Fruit fly (Drosophila melanogaster) whole organism, embryonic: ENCODE data around the gene Glg1.

Experiments
- Bteb2 ChIP-seq: fragments of 200-800 bp; sonication (Bioruptor generic); optimal IDR thresholded peaks from 2 replicates; lab custom pipeline; 2016; ENCODE audit warnings: missing biosample characterization, missing genetic modification characterization
- CG10147 ChIP-seq: fragments of 200-800 bp; sonication (Bioruptor generic); optimal IDR thresholded peaks from 2 replicates; lab custom pipeline; 2019; ENCODE audit warnings: missing biosample characterization, mild to moderate bottlenecking, missing genetic modification characterization, moderate library complexity
- CG11504 ChIP-seq: fragments of 200-800 bp; sonication (Bioruptor generic); optimal IDR thresholded peaks from 3 replicates; lab custom pipeline; 2019; ENCODE audit warnings: missing biosample characterization, mild to moderate bottlenecking, missing genetic modification characterization, moderate library complexity
- CG11695 ChIP-seq: fragments of 200-800 bp; sonication (Bioruptor generic); IDR thresholded peaks from 3 replicates; pipeline ENCODE4 v1.3.6; 2022; ENCODE audit warnings: missing biosample characterization, missing genetic modification characterization
- CG12744 ChIP-seq: fragments of 200-800 bp; sonication (Bioruptor generic); optimal IDR thresholded peaks from 2 replicates; lab custom pipeline; 2016; ENCODE audit warnings: missing biosample characterization, missing genetic modification characterization
- CG13296 ChIP-seq: fragments of 200-800 bp; sonication (Bioruptor generic); optimal IDR thresholded peaks from 3 replicates; lab custom pipeline; 2018; ENCODE audit warnings: missing biosample characterization, mild to moderate bottlenecking, missing genetic modification characterization
- CG13775 ChIP-seq: fragments of 200-800 bp; sonication (Bioruptor generic); optimal IDR thresholded peaks from 3 replicates; lab custom pipeline; 2017; ENCODE audit warnings: missing biosample characterization, mild to moderate bottlenecking, missing genetic modification characterization
- CG14860 ChIP-seq: fragments of 200-800 bp; sonication (Bioruptor generic); IDR thresholded peaks from 3 replicates; pipeline ENCODE4 v1.3.6; 2022; ENCODE audit warnings: missing biosample characterization, missing genetic modification characterization; ENCODE audit not compliant: partially characterized antibody
- CG15269 ChIP-seq: fragments of 200-800 bp; sonication (Bioruptor generic); optimal IDR thresholded peaks from 2 replicates; lab custom pipeline; 2018; ENCODE audit warnings: missing biosample characterization, mild to moderate bottlenecking, missing genetic modification characterization, moderate library complexity
- CG18476 ChIP-seq: fragments of 200-800 bp; sonication (Bioruptor generic); optimal IDR thresholded peaks from 2 replicates; lab custom pipeline; 2016; ENCODE audit warnings: missing biosample characterization, mild to moderate bottlenecking, missing genetic modification characterization
- CG18599 ChIP-seq: fragments of 200-800 bp; sonication (Bioruptor generic); optimal IDR thresholded peaks from 3 replicates; lab custom pipeline; 2017; ENCODE audit warnings: missing biosample characterization, missing genetic modification characterization, mild to moderate bottlenecking, moderate library complexity, missing genetic modification reagents
- CG2712 ChIP-seq: fragments of 200-800 bp; optimal IDR thresholded peaks from 3 replicates; lab custom pipeline; 2019; ENCODE audit warnings: missing biosample characterization, mild to moderate bottlenecking, missing genetic modification characterization, moderate library complexity
- CG30431 ChIP-seq: fragments of 200-800 bp; sonication (Bioruptor generic); optimal IDR thresholded peaks from 2 replicates; lab custom pipeline; 2017; ENCODE audit warnings: missing biosample characterization, missing genetic modification characterization
- CG3163 ChIP-seq: fragments of 200-800 bp; sonication (Bioruptor generic); optimal IDR thresholded peaks from 3 replicates; lab custom pipeline; 2016; ENCODE audit warnings: missing biosample characterization, missing genetic modification characterization
- CG34224 ChIP-seq: fragments of 200-800 bp; sonication (Bioruptor generic); IDR thresholded peaks from 3 replicates; pipeline ENCODE4 v1.3.6; 2022; ENCODE audit warnings: missing biosample characterization, missing genetic modification characterization; ENCODE audit not compliant: partially characterized antibody
- CG3995 ChIP-seq: fragments of 200-800 bp; sonication (Bioruptor generic); optimal IDR thresholded peaks from 3 replicates; lab custom pipeline; 2016; ENCODE audit warnings: missing biosample characterization, missing genetic modification characterization
- CG4404 ChIP-seq: fragments of 200-800 bp; sonication (Bioruptor generic); IDR thresholded peaks from 2 replicates; pipeline ENCODE4 v1.3.6; 2022; ENCODE audit warnings: missing biosample characterization, missing genetic modification characterization
- CG6854 ChIP-seq: fragments of 200-800 bp; sonication (Bioruptor generic); optimal IDR thresholded peaks from 3 replicates; lab custom pipeline; 2017; ENCODE audit warnings: missing biosample characterization, mild to moderate bottlenecking, missing genetic modification characterization
- CG8359 ChIP-seq: fragments of 200-800 bp; sonication (Bioruptor generic); optimal IDR thresholded peaks from 2 replicates; lab custom pipeline; 2017; ENCODE audit warnings: missing biosample characterization, mild to moderate bottlenecking, missing genetic modification characterization, borderline replicate concordance
- CG9609 ChIP-seq: fragments of 200-800 bp; sonication (Bioruptor generic); optimal IDR thresholded peaks from 3 replicates; lab custom pipeline; 2016; ENCODE audit warnings: missing biosample characterization, missing genetic modification characterization
- CG9797 ChIP-seq: fragments of 200-800 bp; sonication (Bioruptor generic); optimal IDR thresholded peaks from 3 replicates; lab custom pipeline; 2018; ENCODE audit warnings: missing biosample characterization, mild to moderate bottlenecking, missing genetic modification characterization
- Chrac-16 ChIP-seq: fragments of 200-800 bp; sonication (Bioruptor generic); optimal IDR thresholded peaks from 3 replicates; lab custom pipeline; 2016; ENCODE audit warnings: missing biosample characterization, missing genetic modification characterization
- Hr51 ChIP-seq, 2 experiments: fragments of 200-800 bp; sonication (Bioruptor generic); optimal IDR thresholded peaks; 2 replicates in 1 of 2; 3 replicates in 1 of 2; lab custom pipeline; 2016 to 2018; ENCODE audit warnings: missing biosample characterization in 2 of 2, missing genetic modification characterization in 2 of 2, mild to moderate bottlenecking in 1 of 2, moderate library complexity in 1 of 2
- Neu2 ChIP-seq: fragments of 200-800 bp; sonication (Bioruptor generic); optimal IDR thresholded peaks from 3 replicates; lab custom pipeline; 2016; ENCODE audit warnings: missing biosample characterization, missing genetic modification characterization, borderline replicate concordance
- Poxn ChIP-seq: fragments of 200-800 bp; sonication (Bioruptor generic); IDR thresholded peaks from 2 replicates; pipeline ENCODE4 v1.3.6; 2022; ENCODE audit warnings: missing biosample characterization, missing genetic modification characterization
- Rfx ChIP-seq: fragments of 200-800 bp; sonication (Bioruptor generic); IDR thresholded peaks from 2 replicates; pipeline ENCODE4 v1.3.6; 2022; ENCODE audit warnings: missing biosample characterization, missing genetic modification characterization
- Trl ChIP-seq, 3 experiments: fragments of >200 bp in 2 of 3; fragments of 200-800 bp in 1 of 3; sonication (Bioruptor generic) in 1 of 3; optimal IDR thresholded peaks; 2 replicates in 1 of 3; 3 replicates in 2 of 3; lab custom pipeline; 2016 to 2017; ENCODE audit warnings: missing biosample characterization in 1 of 3, missing genetic modification characterization in 1 of 3
- abd-A ChIP-seq: fragments of 200-800 bp; sonication (Bioruptor generic); optimal IDR thresholded peaks from 3 replicates; lab custom pipeline; 2019; ENCODE audit warnings: missing biosample characterization, mild to moderate bottlenecking, missing genetic modification characterization, moderate library complexity
- ac ChIP-seq: fragments of 200-800 bp; sonication (Bioruptor generic); optimal IDR thresholded peaks from 3 replicates; lab custom pipeline; 2017; ENCODE audit warnings: missing biosample characterization, mild to moderate bottlenecking, missing genetic modification characterization
- ap ChIP-seq: fragments of 200-800 bp; sonication (Bioruptor generic); IDR thresholded peaks from 2 replicates; pipeline ENCODE4 v1.3.6; 2022; ENCODE audit warnings: missing biosample characterization, missing genetic modification characterization
- ato ChIP-seq: fragments of 200-800 bp; sonication (Bioruptor generic); IDR thresholded peaks from 2 replicates; pipeline ENCODE4 v1.3.6; 2022; ENCODE audit warnings: missing biosample characterization, missing genetic modification characterization; ENCODE audit not compliant: partially characterized antibody
- chm ChIP-seq: fragments of 200-800 bp; sonication (Bioruptor generic); IDR thresholded peaks from 2 replicates; pipeline ENCODE4 v1.3.6; 2022; ENCODE audit warnings: missing biosample characterization, missing genetic modification characterization
- esg ChIP-seq: fragments of 200-800 bp; sonication (Bioruptor generic); conservative IDR thresholded peaks from 2 replicates; pipeline ENCODE4 v1.3.6; 2022; ENCODE audit warnings: missing biosample characterization, missing genetic modification characterization
- ewg ChIP-seq: fragments of 200-800 bp; sonication (Bioruptor generic); optimal IDR thresholded peaks from 3 replicates; lab custom pipeline; 2017; ENCODE audit warnings: mild to moderate bottlenecking, missing biosample characterization, missing genetic modification reagents, missing genetic modification characterization
- eyg ChIP-seq: fragments of 200-800 bp; sonication (Bioruptor generic); optimal IDR thresholded peaks from 3 replicates; lab custom pipeline; 2016; ENCODE audit warnings: missing biosample characterization, missing genetic modification characterization
- gt ChIP-seq: fragments of 200-800 bp; sonication (Bioruptor generic); IDR thresholded peaks from 2 replicates; pipeline ENCODE4 v1.3.6; 2022; ENCODE audit warnings: missing biosample characterization, missing genetic modification characterization
- hkb ChIP-seq, 2 experiments: fragments of 200-800 bp in 1 of 2; fragments of >200 bp in 1 of 2; sonication (Bioruptor generic) in 1 of 2; IDR thresholded peaks in 1 of 2; optimal IDR thresholded peaks in 1 of 2; 2 replicates each; pipeline versions ENCODE4 v1.3.6 to Lab custom; 2017 to 2022; ENCODE audit warnings: missing biosample characterization in 1 of 2, missing genetic modification characterization in 1 of 2
- ind ChIP-seq: fragments of 200-800 bp; sonication (Bioruptor generic); optimal IDR thresholded peaks from 3 replicates; lab custom pipeline; 2016; ENCODE audit warnings: missing biosample characterization, missing genetic modification characterization
- jigr1 ChIP-seq: fragments of 200-800 bp; sonication (Bioruptor generic); IDR thresholded peaks from 3 replicates; pipeline ENCODE4 v1.3.6; 2022; ENCODE audit warnings: missing biosample characterization, missing genetic modification characterization
- kah ChIP-seq: fragments of 200-800 bp; sonication (Bioruptor generic); optimal IDR thresholded peaks from 2 replicates; lab custom pipeline; 2018; ENCODE audit warnings: missing biosample characterization, mild to moderate bottlenecking, missing genetic modification characterization
- klu ChIP-seq: fragments of 200-800 bp; sonication (Bioruptor generic); IDR thresholded peaks from 2 replicates; pipeline ENCODE4 v1.3.6; 2022; ENCODE audit warnings: missing biosample characterization, missing genetic modification characterization
- peb ChIP-seq: fragments of 200-800 bp; sonication (Bioruptor generic); IDR thresholded peaks from 2 replicates; pipeline ENCODE4 v1.3.6; 2022; ENCODE audit warnings: missing biosample characterization, missing genetic modification characterization
- pita ChIP-seq: fragments of 200-800 bp; sonication (Bioruptor generic); optimal IDR thresholded peaks from 2 replicates; lab custom pipeline; 2017; ENCODE audit warnings: missing biosample characterization, mild to moderate bottlenecking, missing genetic modification characterization
- psq ChIP-seq: fragments of 200-800 bp; sonication (Bioruptor generic); optimal IDR thresholded peaks from 2 replicates; lab custom pipeline; 2017; ENCODE audit warnings: missing biosample characterization, missing genetic modification characterization
- sens-2 ChIP-seq: fragments of 200-800 bp; sonication (Bioruptor generic); IDR thresholded peaks from 2 replicates; pipeline ENCODE4 v1.3.6; 2022; ENCODE audit warnings: missing biosample characterization, missing genetic modification characterization
- seq ChIP-seq: fragments of 200-800 bp; sonication (Bioruptor generic); IDR thresholded peaks from 2 replicates; pipeline ENCODE4 v1.3.6; 2022; ENCODE audit warnings: missing biosample characterization, missing genetic modification characterization
- tgo ChIP-seq: fragments of 200-800 bp; sonication (Bioruptor generic); IDR thresholded peaks from 3 replicates; pipeline ENCODE4 v1.3.6; 2022; ENCODE audit warnings: missing biosample characterization, missing genetic modification characterization
- tup ChIP-seq: fragments of 200-800 bp; sonication (Bioruptor generic); optimal IDR thresholded peaks from 2 replicates; lab custom pipeline; 2016; ENCODE audit warnings: missing biosample characterization, mild to moderate bottlenecking, missing genetic modification characterization, moderate library complexity
- tx ChIP-seq: fragments of 200-800 bp; sonication (Bioruptor generic); optimal IDR thresholded peaks from 2 replicates; lab custom pipeline; 2016; ENCODE audit warnings: missing biosample characterization, missing genetic modification characterization
- vnd ChIP-seq: fragments of 200-800 bp; sonication (Bioruptor generic); IDR thresholded peaks from 3 replicates; pipeline ENCODE4 v1.3.6; 2022; ENCODE audit warnings: missing biosample characterization, missing genetic modification characterization; ENCODE audit not compliant: partially characterized antibody

Glg1 gene

DNA sequence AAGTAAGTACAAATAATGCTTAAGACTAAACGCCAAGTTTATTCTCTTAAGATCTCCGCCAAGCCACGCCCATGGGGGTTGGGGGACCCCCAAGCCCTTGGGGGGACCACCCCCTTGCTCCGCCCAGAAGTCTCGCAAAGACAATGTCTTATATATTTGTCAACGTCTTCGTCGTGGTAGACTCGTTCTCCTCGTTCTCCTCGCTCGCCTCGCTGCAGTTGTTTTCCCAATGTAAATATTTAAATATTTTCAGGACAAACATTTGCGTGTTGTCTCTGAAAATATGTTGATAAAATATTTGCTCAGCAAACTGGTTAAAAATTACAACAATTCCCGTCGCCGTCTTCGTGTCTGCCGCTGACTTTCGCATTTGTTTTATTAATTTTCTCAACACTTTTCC, 43.1 kb downstream of the Glg1 start (continued):
- TF ChIP-seq Rfx (GFP tag; lab: Robert Waterston, UW): no peak; the same call in 1 of the 2 replicates
- TF ChIP-seq CG4404 (GFP tag; lab: Robert Waterston, UW): peak; percentile 68
- TF ChIP-seq CG9609 (GFP tag; lab: Kevin White, UChicago): peak; percentile 14
- no peak for TF ChIP-seq tx (GFP tag; lab: Kevin White, UChicago)
- peak; percentile 55 for TF ChIP-seq CG18599 (GFP tag; lab: Kevin White, UChicago)
- no peak for TF ChIP-seq jigr1
- peak; percentile 68 for TF ChIP-seq CG11504 (tag; lab: Kevin White, UChicago)
- no peak for TF ChIP-seq CG15269 (tag; lab: Kevin White, UChicago)
- no peak for TF ChIP-seq Bteb2 (GFP tag; lab: Kevin White, UChicago)
- no peak for TF ChIP-seq CG3995
- TF ChIP-seq CG13775 (GFP tag; lab: Kevin White, UChicago): peak; percentile 43
- peak; percentile 63; the same call in 1 of the 2 replicates for TF ChIP-seq chm
- no peak for TF ChIP-seq CG34224 (GFP tag; lab: Robert Waterston, UW)
- no peak for TF ChIP-seq pita (GFP tag; lab: Kevin White, UChicago)
- peak; percentile 91 for TF ChIP-seq CG2712 (tag; lab: Kevin White, UChicago)
- peak; percentile 68 for TF ChIP-seq CG30431
- TF ChIP-seq ap (GFP tag; lab: Robert Waterston, UW): no peak
- TF ChIP-seq CG13296 (GFP tag; lab: Kevin White, UChicago): no peak
- no peak for TF ChIP-seq eyg (GFP tag; lab: Kevin White, UChicago)
- TF ChIP-seq tup (GFP tag; lab: Kevin White, UChicago): no peak
- TF ChIP-seq seq (GFP tag; lab: Robert Waterston, UW): no peak
- TF ChIP-seq kah (GFP tag; lab: Kevin White, UChicago): peak; percentile 21
- TF ChIP-seq ind: no peak
- no peak for TF ChIP-seq ato (GFP tag; lab: Robert Waterston, UW)
- TF ChIP-seq klu (GFP tag; lab: Robert Waterston, UW): no peak
- peak; percentile 43 for TF ChIP-seq Neu2 (GFP tag; lab: Kevin White, UChicago)
- TF ChIP-seq CG11695 (GFP tag; lab: Robert Waterston, UW): peak; percentile 51; the same call in 2 of the 3 replicates
- no peak for TF ChIP-seq Trl (optimal IDR thresholded peaks at IDR 0.05; lab: Kevin White, UChicago)
- peak; percentile 63 for TF ChIP-seq Trl (GFP tag; optimal IDR thresholded peaks at IDR 0.05; lab: Kevin White, UChicago)
- no peak for TF ChIP-seq tgo (GFP tag; lab: Robert Waterston, UW)
- TF ChIP-seq peb: 0 out of 2 replicates have a peak, but pooled peaks have one; percentile 14
- TF ChIP-seq vnd (GFP tag; lab: Robert Waterston, UW): no peak
- TF ChIP-seq Hr51 (GFP tag; optimal IDR thresholded peaks at IDR 0.05; lab: Kevin White, UChicago): peak in 1 of 2 experiments; percentile 57
- peak; percentile 46 for TF ChIP-seq ewg (GFP tag; lab: Kevin White, UChicago)
- TF ChIP-seq sens-2: no peak
- no peak for TF ChIP-seq esg (GFP tag; lab: Robert Waterston, UW)
- peak; percentile 59 for TF ChIP-seq CG18476 (GFP tag; lab: Kevin White, UChicago)
- no peak for TF ChIP-seq CG6854 (GFP tag; lab: Kevin White, UChicago)
- TF ChIP-seq CG3163 (GFP tag; lab: Kevin White, UChicago): no peak
- no peak for TF ChIP-seq CG10147 (GFP tag; lab: Kevin White, UChicago)
- TF ChIP-seq CG12744 (GFP tag; lab: Kevin White, UChicago): peak; percentile 17
- no peak for TF ChIP-seq Poxn (GFP tag; lab: Robert Waterston, UW)
- peak; percentile 100 for TF ChIP-seq ac (GFP tag; lab: Kevin White, UChicago)
- TF ChIP-seq CG8359: peak; percentile 89
- TF ChIP-seq Chrac-16 (GFP tag; lab: Kevin White, UChicago): no peak
- TF ChIP-seq gt (GFP tag; lab: Robert Waterston, UW): peak; percentile 51; the same call in 1 of the 2 replicates
- no peak for TF ChIP-seq CG14860
- TF ChIP-seq hkb (optimal IDR thresholded peaks at IDR 0.05; lab: Kevin White, UChicago): no peak
- peak; percentile 54 for TF ChIP-seq hkb (GFP tag; IDR thresholded peaks at IDR 0.05; lab: Robert Waterston, UW)
- TF ChIP-seq psq (GFP tag; lab: Kevin White, UChicago): no peak
- peak; percentile 34 for TF ChIP-seq CG9797 (GFP tag; lab: Kevin White, UChicago)
- no peak for TF ChIP-seq abd-A (tag; lab: Kevin White, UChicago)
